Fruit fly (Drosophila melanogaster) whole organism, embryonic: Measurements from ENCODE around the gene Oatp30B.

Experiments
- Atf6 ChIP-seq: fragments of 200-800 bp; sonication (Bioruptor generic); IDR thresholded peaks from 2 replicates; pipeline ENCODE4 v1.3.6; 2022; ENCODE audit warnings: missing biosample characterization, missing genetic modification characterization
- CG10321 ChIP-seq: fragments of 200-800 bp; sonication (Bioruptor generic); IDR thresholded peaks from 2 replicates; pipeline ENCODE4 v1.3.6; 2022; ENCODE audit warnings: missing biosample characterization, missing genetic modification characterization
- CG10543 ChIP-seq: fragments of 200-800 bp; sonication (Bioruptor generic); optimal IDR thresholded peaks from 3 replicates; lab custom pipeline; 2017; ENCODE audit warnings: missing biosample characterization, mild to moderate bottlenecking, missing genetic modification characterization, moderate library complexity
- CG11085 ChIP-seq: fragments of 200-800 bp; sonication (Bioruptor generic); IDR thresholded peaks from 2 replicates; pipeline ENCODE4 v1.3.6; 2022; ENCODE audit warnings: missing biosample characterization, missing genetic modification characterization
- CG12942 ChIP-seq: fragments of 200-800 bp; sonication (Bioruptor generic); optimal IDR thresholded peaks from 3 replicates; lab custom pipeline; 2016; ENCODE audit warnings: missing biosample characterization, missing genetic modification characterization
- CG13296 ChIP-seq: fragments of 200-800 bp; sonication (Bioruptor generic); optimal IDR thresholded peaks from 3 replicates; lab custom pipeline; 2018; ENCODE audit warnings: missing biosample characterization, mild to moderate bottlenecking, missing genetic modification characterization
- CG1602 ChIP-seq: fragments of 200-800 bp; sonication (Bioruptor generic); optimal IDR thresholded peaks from 3 replicates; lab custom pipeline; 2016; ENCODE audit warnings: missing biosample characterization, missing genetic modification characterization
- CG17186 ChIP-seq: fragments of 200-800 bp; sonication (Bioruptor generic); optimal IDR thresholded peaks from 3 replicates; lab custom pipeline; 2017; ENCODE audit warnings: missing biosample characterization, missing genetic modification reagents, missing genetic modification characterization
- CG17829 ChIP-seq: fragments of 200-800 bp; optimal IDR thresholded peaks from 2 replicates; lab custom pipeline; 2019; ENCODE audit warnings: missing biosample characterization, mild to moderate bottlenecking, missing genetic modification characterization, moderate library complexity
- CG2202 ChIP-seq: fragments of 200-800 bp; sonication (Bioruptor generic); optimal IDR thresholded peaks from 2 replicates; lab custom pipeline; 2018; ENCODE audit warnings: missing biosample characterization, mild to moderate bottlenecking, missing genetic modification characterization
- CG2875 ChIP-seq: fragments of 200-800 bp; sonication (Bioruptor generic); optimal IDR thresholded peaks from 2 replicates; lab custom pipeline; 2017; ENCODE audit warnings: missing biosample characterization, mild to moderate bottlenecking, missing genetic modification characterization, missing genetic modification reagents
- CG2889 ChIP-seq: fragments of 200-800 bp; sonication (Bioruptor generic); IDR thresholded peaks from 3 replicates; pipeline ENCODE4 v1.3.6; 2022; ENCODE audit warnings: missing biosample characterization, missing genetic modification characterization
- CG30403 ChIP-seq: fragments of 200-800 bp; sonication (Bioruptor generic); optimal IDR thresholded peaks from 3 replicates; lab custom pipeline; 2016; ENCODE audit warnings: missing biosample characterization, missing genetic modification characterization
- CG31441 ChIP-seq: fragments of 200-800 bp; sonication (Bioruptor generic); IDR thresholded peaks from 2 replicates; pipeline ENCODE4 v1.3.6; 2022; ENCODE audit warnings: missing biosample characterization, missing genetic modification characterization
- CG3726 ChIP-seq: fragments of 200-800 bp; sonication (Bioruptor generic); IDR thresholded peaks from 3 replicates; pipeline ENCODE4, ENCODE4 v1.3.6; 2022; ENCODE audit warnings: missing biosample characterization, missing genetic modification characterization
- CG3838 ChIP-seq: fragments of 200-800 bp; sonication (Bioruptor generic); optimal IDR thresholded peaks from 3 replicates; lab custom pipeline; 2016; ENCODE audit warnings: missing biosample characterization, missing genetic modification characterization
- CG43689 ChIP-seq: fragments of 200-800 bp; sonication (Bioruptor generic); IDR thresholded peaks from 2 replicates; pipeline ENCODE4 v1.3.6; 2022; ENCODE audit warnings: missing biosample characterization, missing genetic modification characterization
- CG6254 ChIP-seq: fragments of 200-800 bp; sonication (Bioruptor generic); optimal IDR thresholded peaks from 3 replicates; lab custom pipeline; 2017; ENCODE audit warnings: mild to moderate bottlenecking, missing biosample characterization, missing genetic modification reagents, missing genetic modification characterization
- CG7928 ChIP-seq: fragments of 200-800 bp; sonication (Bioruptor generic); optimal IDR thresholded peaks from 2 replicates; lab custom pipeline; 2017; ENCODE audit warnings: missing biosample characterization, mild to moderate bottlenecking, missing genetic modification characterization
- CG8765 ChIP-seq: fragments of 200-800 bp; sonication (Bioruptor generic); IDR thresholded peaks from 2 replicates; pipeline ENCODE4 v1.3.6; 2022; ENCODE audit warnings: missing biosample characterization, missing genetic modification characterization
- CG9727 ChIP-seq: fragments of 200-800 bp; sonication (Bioruptor generic); optimal IDR thresholded peaks from 3 replicates; lab custom pipeline; 2017; ENCODE audit warnings: missing biosample characterization, mild to moderate bottlenecking, missing genetic modification characterization
- D19A ChIP-seq: fragments of 200-800 bp; optimal IDR thresholded peaks from 3 replicates; lab custom pipeline; 2019; ENCODE audit warnings: missing biosample characterization, mild to moderate bottlenecking, missing genetic modification characterization, moderate library complexity
- Dll ChIP-seq: fragments of 200-800 bp; sonication (Bioruptor generic); IDR thresholded peaks from 4 replicates; pipeline ENCODE4 v1.3.6; 2022; ENCODE audit warnings: missing biosample characterization, missing genetic modification characterization; ENCODE audit not compliant: partially characterized antibody
- Drgx ChIP-seq: fragments of 200-800 bp; sonication (Bioruptor generic); IDR thresholded peaks from 2 replicates; pipeline ENCODE4 v1.3.6; 2022; ENCODE audit warnings: missing biosample characterization, missing genetic modification characterization
- Ets65A ChIP-seq: fragments of 200-800 bp; sonication (Bioruptor generic); peaks from one replicate; lab custom pipeline; 2016; ENCODE audit warnings: missing biosample characterization, missing genetic modification characterization
- HLH3B ChIP-seq: fragments of 200-800 bp; sonication (Bioruptor generic); IDR thresholded peaks from 2 replicates; pipeline ENCODE4 v1.3.6; 2022; ENCODE audit warnings: missing biosample characterization, missing genetic modification characterization
- Hand ChIP-seq: fragments of 200-800 bp; sonication (Bioruptor generic); optimal IDR thresholded peaks from 2 replicates; lab custom pipeline; 2017; ENCODE audit warnings: mild to moderate bottlenecking, missing biosample characterization, missing genetic modification reagents, missing genetic modification characterization
- HmgZ ChIP-seq: fragments of 200-800 bp; sonication (Bioruptor generic); optimal IDR thresholded peaks from 2 replicates; lab custom pipeline; 2018; ENCODE audit warnings: missing biosample characterization, mild to moderate bottlenecking, missing genetic modification characterization
- Hmx ChIP-seq: fragments of 200-800 bp; sonication (Bioruptor generic); optimal IDR thresholded peaks from 2 replicates; lab custom pipeline; 2016; ENCODE audit warnings: missing biosample characterization, missing genetic modification characterization
- Hr3 ChIP-seq: fragments of 200-800 bp; sonication (Bioruptor generic); optimal IDR thresholded peaks from 3 replicates; lab custom pipeline; 2016; ENCODE audit warnings: missing biosample characterization, missing genetic modification characterization
- Jarid2 ChIP-seq: fragments of 200-800 bp; sonication (Bioruptor generic); optimal IDR thresholded peaks from 3 replicates; lab custom pipeline; 2017; ENCODE audit warnings: mild to moderate bottlenecking, missing biosample characterization, missing genetic modification reagents, missing genetic modification characterization
- MBD-R2 ChIP-seq: fragments of 200-800 bp; sonication (Bioruptor generic); IDR thresholded peaks from 2 replicates; pipeline ENCODE4 v1.3.6; 2022; ENCODE audit warnings: missing biosample characterization, missing genetic modification characterization
- NC2α ChIP-seq: fragments of 200-800 bp; sonication (Bioruptor generic); optimal IDR thresholded peaks from 2 replicates; lab custom pipeline; 2016; ENCODE audit warnings: missing biosample characterization, missing genetic modification characterization
- Nf-YB ChIP-seq: fragments of 200-800 bp; sonication (Bioruptor generic); optimal IDR thresholded peaks from 3 replicates; lab custom pipeline; 2019; ENCODE audit warnings: missing biosample characterization, mild to moderate bottlenecking, missing genetic modification characterization, moderate library complexity
- al ChIP-seq: fragments of 200-800 bp; sonication (Bioruptor generic); IDR thresholded peaks from 2 replicates; pipeline ENCODE4 v1.3.6; 2022; ENCODE audit warnings: missing biosample characterization, missing genetic modification characterization
- ara ChIP-seq: fragments of 200-800 bp; sonication (Bioruptor generic); IDR thresholded peaks from 2 replicates; pipeline ENCODE4 v1.3.6; 2022; ENCODE audit warnings: missing biosample characterization, missing genetic modification characterization
- br ChIP-seq: fragments of >200 bp; optimal IDR thresholded peaks from 2 replicates; lab custom pipeline; 2017
- croc ChIP-seq: fragments of 200-800 bp; sonication (Bioruptor generic); conservative IDR thresholded peaks from 3 replicates; pipeline ENCODE4 v1.3.6; 2022; ENCODE audit warnings: missing biosample characterization, missing genetic modification characterization
- esg ChIP-seq: fragments of 200-800 bp; sonication (Bioruptor generic); conservative IDR thresholded peaks from 2 replicates; pipeline ENCODE4 v1.3.6; 2022; ENCODE audit warnings: missing biosample characterization, missing genetic modification characterization
- gsb ChIP-seq: fragments of 200-800 bp; sonication (Bioruptor generic); IDR thresholded peaks from 2 replicates; pipeline ENCODE4 v1.3.6; 2022; ENCODE audit warnings: missing biosample characterization, missing genetic modification characterization
- gt ChIP-seq: fragments of 200-800 bp; sonication (Bioruptor generic); IDR thresholded peaks from 2 replicates; pipeline ENCODE4 v1.3.6; 2022; ENCODE audit warnings: missing biosample characterization, missing genetic modification characterization
- her ChIP-seq: fragments of 200-800 bp; sonication (Bioruptor generic); optimal IDR thresholded peaks from 2 replicates; lab custom pipeline; 2016; ENCODE audit warnings: missing biosample characterization, missing genetic modification characterization
- hth ChIP-seq: fragments of >200 bp; optimal IDR thresholded peaks from 2 replicates; lab custom pipeline; 2017; ENCODE audit warnings: inconsistent platforms
- insv ChIP-seq, 2 experiments: fragments of 200-800 bp; sonication (Bioruptor generic); optimal IDR thresholded peaks; 3 replicates each; lab custom pipeline; 2016 to 2018; ENCODE audit warnings: missing biosample characterization in 2 of 2, missing genetic modification characterization in 2 of 2
- kay ChIP-seq: fragments of 200-800 bp; sonication (Bioruptor generic); optimal IDR thresholded peaks from 2 replicates; lab custom pipeline; 2016; ENCODE audit warnings: missing biosample characterization, missing genetic modification characterization
- mirr ChIP-seq: fragments of 200-800 bp; sonication (Bioruptor generic); optimal IDR thresholded peaks from 3 replicates; lab custom pipeline; 2018; ENCODE audit warnings: missing biosample characterization, mild to moderate bottlenecking, missing genetic modification characterization
- pita ChIP-seq: fragments of 200-800 bp; sonication (Bioruptor generic); optimal IDR thresholded peaks from 2 replicates; lab custom pipeline; 2017; ENCODE audit warnings: missing biosample characterization, mild to moderate bottlenecking, missing genetic modification characterization
- pum ChIP-seq: fragments of 200-800 bp; sonication (Bioruptor generic); optimal IDR thresholded peaks from 2 replicates; lab custom pipeline; 2016; ENCODE audit warnings: missing biosample characterization, missing genetic modification characterization
- sc ChIP-seq, 3 experiments: fragments of >200 bp in 2 of 3; fragments of 200-800 bp in 1 of 3; sonication (Bioruptor generic) in 1 of 3; optimal IDR thresholded peaks; 2 replicates in 2 of 3; 3 replicates in 1 of 3; lab custom pipeline; 2017; ENCODE audit warnings: mild to moderate bottlenecking in 1 of 3, missing biosample characterization in 1 of 3, missing genetic modification characterization in 1 of 3, missing genetic modification reagents in 1 of 3
- sim ChIP-seq: fragments of 200-800 bp; sonication (Bioruptor generic); IDR thresholded peaks from 2 replicates; pipeline ENCODE4 v1.3.6; 2022; ENCODE audit warnings: missing biosample characterization, missing genetic modification characterization
- slbo ChIP-seq: fragments of 200-800 bp; sonication (Bioruptor generic); IDR thresholded peaks from 2 replicates; pipeline ENCODE4 v1.3.6; 2022; ENCODE audit warnings: missing biosample characterization, missing genetic modification characterization
- yki ChIP-seq: fragments of >200 bp; optimal IDR thresholded peaks from 3 replicates; lab custom pipeline; 2018

The Oatp30B gene

DNA sequence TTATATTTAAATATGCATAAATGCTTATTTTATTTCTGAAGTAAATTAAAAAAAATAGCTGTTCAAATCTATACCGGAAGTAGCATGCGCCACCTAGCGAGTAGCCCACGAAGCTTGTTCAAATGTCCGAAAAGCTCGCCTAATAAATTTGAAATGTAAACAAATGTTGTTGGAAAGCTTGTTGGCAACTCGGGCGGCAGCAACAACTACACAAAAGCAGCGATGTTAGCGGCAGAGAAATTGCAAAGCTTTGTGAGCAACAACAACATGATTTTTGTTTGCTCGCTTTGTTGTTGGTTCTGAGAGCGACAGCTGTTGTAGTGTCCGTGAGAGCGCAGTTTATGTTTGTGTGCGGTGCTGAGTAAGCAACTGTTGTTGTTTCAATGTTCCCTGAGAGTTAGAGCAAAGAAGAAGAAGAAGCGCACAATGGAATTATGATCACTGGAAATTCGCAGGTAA lies 46.4 kb downstream of the Oatp30B start (continued):
- TF ChIP-seq CG1602 (GFP tag; lab: Kevin White, UChicago) (peak; percentile 82), CG10543 (peak; percentile 99), Hand (GFP tag; lab: Kevin White, UChicago) (peak; percentile 98), sc (optimal IDR thresholded peaks at IDR 0.05; lab: Kevin White, UChicago) (no peak), sc (GFP tag; optimal IDR thresholded peaks at IDR 0.05; lab: Kevin White, UChicago) (peak; percentile 96), croc (GFP tag; lab: Robert Waterston, UW) (peak; percentile 57; the same call in 2 of the 3 replicates), CG7928 (GFP tag; lab: Kevin White, UChicago) (peak; percentile 80), CG3726 (GFP tag; lab: Robert Waterston, UW) (peak; percentile 83; the same call in 2 of the 3 replicates), gt (GFP tag; lab: Robert Waterston, UW) (peak; percentile 72), al (GFP tag; lab: Robert Waterston, UW) (peak; percentile 89), HLH3B (GFP tag; lab: Robert Waterston, UW) (peak; percentile 95), Atf6 (peak; percentile 97), yki (no peak), Drgx (GFP tag; lab: Robert Waterston, UW) (peak; percentile 83), kay (peak; percentile 65), CG31441 (GFP tag; lab: Robert Waterston, UW) (peak; percentile 96), Jarid2 (GFP tag; lab: Kevin White, UChicago) (peak; percentile 96), CG13296 (GFP tag; lab: Kevin White, UChicago) (peak; percentile 100), Nf-YB (GFP tag; lab: Kevin White, UChicago) (peak; percentile 87), Dll (GFP tag; lab: Robert Waterston, UW) (no peak), sim (GFP tag; lab: Robert Waterston, UW) (peak; percentile 93), CG11085 (peak; percentile 91), hth (lab: Kevin White, UChicago) (no peak), CG30403 (GFP tag; lab: Kevin White, UChicago) (peak; percentile 90), CG3838 (GFP tag; lab: Kevin White, UChicago) (peak; percentile 100), CG2889 (GFP tag; lab: Robert Waterston, UW) (peak; percentile 63; the same call in 2 of the 3 replicates), CG9727 (peak; percentile 96), br (lab: Kevin White, UChicago) (no peak), HmgZ (peak; percentile 98), NC2α (GFP tag; lab: Kevin White, UChicago) (peak; percentile 94), mirr (GFP tag; lab: Kevin White, UChicago) (peak; percentile 100), pum (peak; percentile 73), CG2202 (tag; lab: Kevin White, UChicago) (peak; percentile 94), CG10321 (GFP tag; lab: Robert Waterston, UW) (peak; percentile 86), gsb (GFP tag; lab: Robert Waterston, UW) (peak; percentile 93), Ets65A (GFP tag; lab: Kevin White, UChicago) (peak; percentile 99), ara (GFP tag; lab: Robert Waterston, UW) (peak; percentile 85), CG12942 (GFP tag; lab: Kevin White, UChicago) (peak; percentile 90), pita (GFP tag; lab: Kevin White, UChicago) (no peak), CG17829 (tag; lab: Kevin White, UChicago) (peak; percentile 94), D19A (peak; percentile 89), Hr3 (GFP tag; lab: Kevin White, UChicago) (peak; percentile 82), Hmx (GFP tag; lab: Kevin White, UChicago) (peak; percentile 42), slbo (GFP tag; lab: Robert Waterston, UW) (peak; percentile 88), CG17186 (GFP tag; lab: Kevin White, UChicago) (peak; percentile 91), CG8765 (GFP tag; lab: Robert Waterston, UW) (no peak; the same call in 1 of the 2 replicates), her (GFP tag; lab: Kevin White, UChicago) (peak; percentile 96), CG2875 (GFP tag; lab: Kevin White, UChicago) (peak; percentile 99), esg (GFP tag; lab: Robert Waterston, UW) (peak; percentile 64), CG43689 (GFP tag; lab: Robert Waterston, UW) (peak; percentile 96), MBD-R2 (GFP tag; lab: Robert Waterston, UW) (peak; percentile 84), CG6254 (peak; percentile 96), insv (GFP tag; optimal IDR thresholded peaks at IDR 0.05; lab: Kevin White, UChicago) (peak; percentile 7 to 87)
